Fruit fly (Drosophila melanogaster) whole organism, embryonic: ENCODE measurements around the gene TwdlE.

Experiments
- Adf1 ChIP-seq: fragments of 200-800 bp; sonication (Bioruptor generic); IDR thresholded peaks from 2 replicates; pipeline ENCODE4 v1.3.6; 2022; ENCODE audit warnings: missing biosample characterization, missing genetic modification characterization
- Atf3 ChIP-seq: fragments of 200-800 bp; sonication (Bioruptor generic); optimal IDR thresholded peaks from 3 replicates; lab custom pipeline; 2016; ENCODE audit warnings: missing biosample characterization, missing genetic modification characterization
- Awh ChIP-seq: fragments of 200-800 bp; sonication (Bioruptor generic); IDR thresholded peaks from 2 replicates; pipeline ENCODE4, ENCODE4 v1.3.6; 2022; ENCODE audit warnings: missing biosample characterization, missing genetic modification characterization
- BEAF-32 ChIP-seq: fragments of 200-800 bp; sonication (Bioruptor generic); optimal IDR thresholded peaks from 3 replicates; lab custom pipeline; 2017; ENCODE audit warnings: missing biosample characterization, missing genetic modification characterization, mild to moderate bottlenecking, moderate library complexity, missing genetic modification reagents
- Bteb2 ChIP-seq: fragments of 200-800 bp; sonication (Bioruptor generic); optimal IDR thresholded peaks from 2 replicates; lab custom pipeline; 2016; ENCODE audit warnings: missing biosample characterization, missing genetic modification characterization
- CG10209 ChIP-seq: fragments of 200-800 bp; sonication (Bioruptor generic); optimal IDR thresholded peaks from 3 replicates; lab custom pipeline; 2017; ENCODE audit warnings: missing biosample characterization, mild to moderate bottlenecking, missing genetic modification characterization, missing genetic modification reagents
- CG10979 ChIP-seq: fragments of 200-800 bp; sonication (Bioruptor generic); optimal IDR thresholded peaks from 2 replicates; lab custom pipeline; 2018; ENCODE audit warnings: missing biosample characterization, mild to moderate bottlenecking, missing genetic modification characterization, moderate library complexity
- CG11504 ChIP-seq: fragments of 200-800 bp; sonication (Bioruptor generic); optimal IDR thresholded peaks from 3 replicates; lab custom pipeline; 2019; ENCODE audit warnings: missing biosample characterization, mild to moderate bottlenecking, missing genetic modification characterization, moderate library complexity
- CG12744 ChIP-seq: fragments of 200-800 bp; sonication (Bioruptor generic); optimal IDR thresholded peaks from 2 replicates; lab custom pipeline; 2016; ENCODE audit warnings: missing biosample characterization, missing genetic modification characterization
- CG12769 ChIP-seq: fragments of 200-800 bp; sonication (Bioruptor generic); optimal IDR thresholded peaks from 2 replicates; lab custom pipeline; 2019; ENCODE audit warnings: missing biosample characterization, mild to moderate bottlenecking, missing genetic modification characterization, moderate library complexity
- CG15514 ChIP-seq: fragments of 200-800 bp; sonication (Bioruptor generic); optimal IDR thresholded peaks from 3 replicates; lab custom pipeline; 2017; ENCODE audit warnings: missing biosample characterization, missing genetic modification characterization, mild to moderate bottlenecking, moderate library complexity, missing genetic modification reagents
- CG16813 ChIP-seq: fragments of 200-800 bp; sonication (Bioruptor generic); IDR thresholded peaks from 3 replicates; pipeline ENCODE4 v1.3.6; 2022; ENCODE audit warnings: missing biosample characterization, missing genetic modification characterization; ENCODE audit not compliant: partially characterized antibody
- CG16815 ChIP-seq: fragments of 200-800 bp; sonication (Bioruptor generic); optimal IDR thresholded peaks from 3 replicates; lab custom pipeline; 2017; ENCODE audit warnings: missing biosample characterization, mild to moderate bottlenecking, missing genetic modification characterization
- CG17568 ChIP-seq: fragments of 200-800 bp; sonication (Bioruptor generic); optimal IDR thresholded peaks from 2 replicates; lab custom pipeline; 2018; ENCODE audit warnings: missing biosample characterization, mild to moderate bottlenecking, missing genetic modification characterization, moderate library complexity
- CG17912 ChIP-seq: fragments of 200-800 bp; sonication (Bioruptor generic); optimal IDR thresholded peaks from 2 replicates; lab custom pipeline; 2018; ENCODE audit warnings: missing biosample characterization, mild to moderate bottlenecking, missing genetic modification characterization
- CG42726 ChIP-seq: fragments of 200-800 bp; sonication (Bioruptor generic); IDR thresholded peaks from 2 replicates; pipeline ENCODE4 v1.3.6; 2022; ENCODE audit warnings: missing biosample characterization, missing genetic modification characterization; ENCODE audit not compliant: partially characterized antibody
- CG4360 ChIP-seq: fragments of 200-800 bp; sonication (Bioruptor generic); IDR thresholded peaks from 2 replicates; pipeline ENCODE4 v1.3.6; 2022; ENCODE audit warnings: missing biosample characterization, missing genetic modification characterization
- CG4404 ChIP-seq: fragments of 200-800 bp; sonication (Bioruptor generic); IDR thresholded peaks from 2 replicates; pipeline ENCODE4 v1.3.6; 2022; ENCODE audit warnings: missing biosample characterization, missing genetic modification characterization
- CG4707 ChIP-seq: fragments of 200-800 bp; sonication (Bioruptor generic); optimal IDR thresholded peaks from 2 replicates; lab custom pipeline; 2018; ENCODE audit warnings: missing biosample characterization, mild to moderate bottlenecking, missing genetic modification characterization, moderate library complexity
- CG5180 ChIP-seq: fragments of 200-800 bp; sonication (Bioruptor generic); optimal IDR thresholded peaks from 3 replicates; lab custom pipeline; 2017; ENCODE audit warnings: missing biosample characterization, missing genetic modification characterization, mild to moderate bottlenecking, moderate library complexity, missing genetic modification reagents
- CG5245 ChIP-seq: fragments of 200-800 bp; sonication (Bioruptor generic); optimal IDR thresholded peaks from 3 replicates; lab custom pipeline; 2016; ENCODE audit warnings: missing biosample characterization, missing genetic modification characterization
- CG6254 ChIP-seq: fragments of 200-800 bp; sonication (Bioruptor generic); optimal IDR thresholded peaks from 3 replicates; lab custom pipeline; 2017; ENCODE audit warnings: mild to moderate bottlenecking, missing biosample characterization, missing genetic modification reagents, missing genetic modification characterization
- CG6689 ChIP-seq: fragments of 200-800 bp; sonication (Bioruptor generic); IDR thresholded peaks from 2 replicates; pipeline ENCODE4 v1.3.6; 2022; ENCODE audit warnings: missing biosample characterization, missing genetic modification characterization
- CG7357 ChIP-seq: fragments of 200-800 bp; sonication (Bioruptor generic); IDR thresholded peaks from 3 replicates; pipeline ENCODE4 v1.3.6; 2022; ENCODE audit warnings: missing biosample characterization, missing genetic modification characterization
- CG8944 ChIP-seq: fragments of 200-800 bp; sonication (Bioruptor generic); optimal IDR thresholded peaks from 3 replicates; lab custom pipeline; 2016; ENCODE audit warnings: missing biosample characterization, missing genetic modification characterization
- HHEX ChIP-seq: fragments of 200-800 bp; sonication (Bioruptor generic); optimal IDR thresholded peaks from 3 replicates; lab custom pipeline; 2017; ENCODE audit warnings: missing biosample characterization, mild to moderate bottlenecking, missing genetic modification characterization, missing genetic modification reagents
- HLHmδ ChIP-seq: fragments of 200-800 bp; sonication (Bioruptor generic); optimal IDR thresholded peaks from 2 replicates; lab custom pipeline; 2018; ENCODE audit warnings: missing biosample characterization, mild to moderate bottlenecking, missing genetic modification characterization, moderate library complexity
- Jarid2 ChIP-seq: fragments of 200-800 bp; sonication (Bioruptor generic); optimal IDR thresholded peaks from 3 replicates; lab custom pipeline; 2017; ENCODE audit warnings: mild to moderate bottlenecking, missing biosample characterization, missing genetic modification reagents, missing genetic modification characterization
- Lpt ChIP-seq: fragments of >200 bp; optimal IDR thresholded peaks from 2 replicates; lab custom pipeline; 2018; ENCODE audit warnings: missing biosample characterization, missing genetic modification characterization
- NC2β ChIP-seq: fragments of 200-800 bp; sonication (Bioruptor generic); optimal IDR thresholded peaks from 2 replicates; lab custom pipeline; 2016; ENCODE audit warnings: missing biosample characterization, missing genetic modification characterization
- NFAT ChIP-seq: fragments of 200-800 bp; sonication (Bioruptor generic); IDR thresholded peaks from 2 replicates; pipeline ENCODE4 v1.3.6; 2022; ENCODE audit warnings: missing biosample characterization, missing genetic modification characterization
- Oli ChIP-seq: fragments of 200-800 bp; sonication (Bioruptor generic); optimal IDR thresholded peaks from 2 replicates; lab custom pipeline; 2018; ENCODE audit warnings: missing biosample characterization, mild to moderate bottlenecking, missing genetic modification characterization, moderate library complexity
- amos ChIP-seq: fragments of 200-800 bp; sonication (Bioruptor generic); IDR thresholded peaks from 2 replicates; pipeline ENCODE4 v1.3.6; 2022; ENCODE audit warnings: missing biosample characterization, missing genetic modification characterization; ENCODE audit not compliant: partially characterized antibody
- ato ChIP-seq: fragments of 200-800 bp; sonication (Bioruptor generic); IDR thresholded peaks from 2 replicates; pipeline ENCODE4 v1.3.6; 2022; ENCODE audit warnings: missing biosample characterization, missing genetic modification characterization; ENCODE audit not compliant: partially characterized antibody
- bbx ChIP-seq: fragments of 200-800 bp; sonication (Bioruptor generic); IDR thresholded peaks from 2 replicates; pipeline ENCODE4 v1.3.6; 2022; ENCODE audit warnings: missing biosample characterization, missing genetic modification characterization; ENCODE audit not compliant: partially characterized antibody
- cad ChIP-seq: fragments of >200 bp; optimal IDR thresholded peaks from 2 replicates; lab custom pipeline; 2017; ENCODE audit warnings: missing biosample characterization, missing genetic modification characterization
- danr ChIP-seq: fragments of 200-800 bp; sonication (Bioruptor generic); IDR thresholded peaks from 2 replicates; pipeline ENCODE4 v1.3.6; 2022; ENCODE audit warnings: missing biosample characterization, missing genetic modification characterization
- fu2 ChIP-seq: fragments of 200-800 bp; sonication (Bioruptor generic); optimal IDR thresholded peaks from 2 replicates; lab custom pipeline; 2016; ENCODE audit warnings: missing biosample characterization, missing genetic modification characterization
- lov ChIP-seq, 2 experiments: fragments of 200-800 bp in 1 of 2; fragments of >200 bp in 1 of 2; sonication (Bioruptor generic) in 1 of 2; IDR thresholded peaks in 1 of 2; optimal IDR thresholded peaks in 1 of 2; 2 replicates in 1 of 2; 3 replicates in 1 of 2; pipeline versions ENCODE4 v1.3.6 to Lab custom; 2017 to 2022; ENCODE audit warnings: missing biosample characterization in 1 of 2, missing genetic modification characterization in 1 of 2
- odd ChIP-seq: fragments of 200-800 bp; sonication (Bioruptor generic); optimal IDR thresholded peaks from 2 replicates; lab custom pipeline; 2017; ENCODE audit warnings: missing biosample characterization, mild to moderate bottlenecking, missing genetic modification characterization
- pita ChIP-seq: fragments of 200-800 bp; sonication (Bioruptor generic); optimal IDR thresholded peaks from 2 replicates; lab custom pipeline; 2017; ENCODE audit warnings: missing biosample characterization, mild to moderate bottlenecking, missing genetic modification characterization
- pum ChIP-seq: fragments of 200-800 bp; sonication (Bioruptor generic); optimal IDR thresholded peaks from 2 replicates; lab custom pipeline; 2016; ENCODE audit warnings: missing biosample characterization, missing genetic modification characterization
- pzg ChIP-seq: fragments of 200-800 bp; sonication (Bioruptor generic); optimal IDR thresholded peaks from 3 replicates; lab custom pipeline; 2018; ENCODE audit warnings: missing biosample characterization, mild to moderate bottlenecking, missing genetic modification characterization, moderate library complexity
- sima ChIP-seq: fragments of 200-800 bp; sonication (Bioruptor generic); optimal IDR thresholded peaks from 2 replicates; lab custom pipeline; 2016; ENCODE audit warnings: missing biosample characterization, missing genetic modification characterization
- sisA ChIP-seq: fragments of 200-800 bp; sonication (Bioruptor generic); IDR thresholded peaks from 2 replicates; pipeline ENCODE4 v1.3.6; 2022; ENCODE audit warnings: missing biosample characterization, missing genetic modification characterization
- sob ChIP-seq: fragments of 200-800 bp; sonication (Bioruptor generic); IDR thresholded peaks from 2 replicates; pipeline ENCODE4 v1.3.6; 2022; ENCODE audit warnings: missing biosample characterization, missing genetic modification characterization
- trh ChIP-seq: fragments of 200-800 bp; sonication (Bioruptor generic); optimal IDR thresholded peaks from 2 replicates; lab custom pipeline; 2016; ENCODE audit warnings: missing biosample characterization, missing genetic modification characterization
- z ChIP-seq: fragments of 200-800 bp; sonication (Bioruptor generic); IDR thresholded peaks from 3 replicates; pipeline ENCODE4 v1.3.6; 2022; ENCODE audit warnings: missing biosample characterization, missing genetic modification characterization

TwdlE gene

dm6 chr2L:7811249-7812002, 49.2 kb downstream of the TwdlE start, which contains the start of gene LanB1 (continued):
- TF ChIP-seq danr (GFP tag; lab: Robert Waterston, UW) (no peak), CG16813 (GFP tag; lab: Robert Waterston, UW) (peak; percentile 42), CG16815 (GFP tag; lab: Kevin White, UChicago) (no peak), Awh (GFP tag; lab: Robert Waterston, UW) (peak; percentile 36; the same call in 1 of the 2 replicates), CG10979 (no peak), odd (no peak), BEAF-32 (peak; percentile 59), CG12769 (peak; percentile 35), ato (0 out of 2 replicates have a peak, but pooled peaks have one; percentile 38), pita (no peak), lov (optimal IDR thresholded peaks at IDR 0.05; lab: Kevin White, UChicago) (no peak), lov (GFP tag; IDR thresholded peaks at IDR 0.05; lab: Robert Waterston, UW) (0 out of 3 replicates have a peak, but pooled peaks have one; percentile 27), z (GFP tag; lab: Robert Waterston, UW) (peak; percentile 60; the same call in 2 of the 3 replicates), Bteb2 (GFP tag; lab: Kevin White, UChicago) (no peak), CG6254 (no peak), pzg (GFP tag; lab: Kevin White, UChicago) (peak; percentile 34), NFAT (GFP tag; lab: Robert Waterston, UW) (peak; percentile 59), CG11504 (no peak), CG42726 (GFP tag; lab: Robert Waterston, UW) (peak; percentile 68; the same call in 1 of the 2 replicates), CG6689 (GFP tag; lab: Robert Waterston, UW) (no peak), Lpt (GFP tag; lab: Kevin White, UChicago) (no peak), CG17912 (no peak), CG8944 (GFP tag; lab: Kevin White, UChicago) (no peak), HLHmδ (GFP tag; lab: Kevin White, UChicago) (peak; percentile 80), Atf3 (GFP tag; lab: Kevin White, UChicago) (no peak), sima (no peak), Adf1 (GFP tag; lab: Robert Waterston, UW) (no peak), CG4707 (GFP tag; lab: Kevin White, UChicago) (peak; percentile 1), CG10209 (GFP tag; lab: Kevin White, UChicago) (no peak), fu2 (GFP tag; lab: Kevin White, UChicago) (no peak), CG15514 (GFP tag; lab: Kevin White, UChicago) (no peak), trh (GFP tag; lab: Kevin White, UChicago) (no peak), bbx (GFP tag; lab: Robert Waterston, UW) (peak; percentile 76), amos (GFP tag; lab: Robert Waterston, UW) (peak; percentile 63; the same call in 1 of the 2 replicates), HHEX (GFP tag; lab: Kevin White, UChicago) (no peak), Jarid2 (GFP tag; lab: Kevin White, UChicago) (peak; percentile 93), cad (no peak), CG7357 (GFP tag; lab: Robert Waterston, UW) (no peak), CG4404 (GFP tag; lab: Robert Waterston, UW) (no peak), CG17568 (GFP tag; lab: Kevin White, UChicago) (no peak), pum (GFP tag; lab: Kevin White, UChicago) (no peak), sisA (GFP tag; lab: Robert Waterston, UW) (no peak), CG5245 (GFP tag; lab: Kevin White, UChicago) (no peak), CG12744 (no peak), sob (peak; percentile 44; the same call in 1 of the 2 replicates), CG5180 (GFP tag; lab: Kevin White, UChicago) (no peak), NC2β (GFP tag; lab: Kevin White, UChicago) (no peak), Oli (tag; lab: Kevin White, UChicago) (no peak), CG4360 (GFP tag; lab: Robert Waterston, UW) (peak; percentile 97)
